Worm (Caenorhabditis elegans) whole organism, young adult: Measurements from ENCODE around the gene srx-116.

Experiments used
- B0261.1 ChIP-seq: sonication (generic microtip); optimal IDR thresholded peaks from 2 replicates; lab custom pipeline; 2016; ENCODE audit warnings: mild to moderate bottlenecking, missing genetic modification characterization, moderate library complexity, missing compliant biosample characterization
- D2030.7 ChIP-seq: fragments of 200-800 bp; sonication (Bioruptor generic); IDR thresholded peaks from 2 replicates; pipeline ENCODE4 v1.3.6; 2022; ENCODE audit warnings: missing genetic modification reagents, missing genetic modification characterization, missing compliant biosample characterization
- F33H1.4 ChIP-seq: fragments of 200-800 bp; sonication (Bioruptor generic); IDR thresholded peaks from 2 replicates; pipeline ENCODE4 v1.3.6; 2022; ENCODE audit warnings: missing genetic modification reagents, missing genetic modification characterization, missing compliant biosample characterization
- F57A8.1 ChIP-seq: fragments of 200-800 bp; sonication (Bioruptor generic); optimal IDR thresholded peaks from 2 replicates; lab custom pipeline; 2018; ENCODE audit warnings: mild to moderate bottlenecking, missing genetic modification characterization, moderate library complexity, missing compliant biosample characterization
- ZK185.1 ChIP-seq: sonication (generic microtip); optimal IDR thresholded peaks from 2 replicates; lab custom pipeline; 2016; ENCODE audit warnings: mild to moderate bottlenecking, missing genetic modification characterization, missing compliant biosample characterization; ENCODE audit not compliant: poor library complexity, severe bottlenecking
- atf-7 ChIP-seq: sonication (generic microtip); optimal IDR thresholded peaks from 2 replicates; lab custom pipeline; 2017; ENCODE audit warnings: mild to moderate bottlenecking, missing genetic modification characterization, missing compliant biosample characterization
- ceh-40 ChIP-seq: fragments of 200-800 bp; sonication (Bioruptor generic); IDR thresholded peaks from 2 replicates; pipeline ENCODE4 v1.3.6; 2022; ENCODE audit warnings: missing genetic modification characterization, missing compliant biosample characterization
- ceh-58 ChIP-seq: fragments of 200-800 bp; sonication (Bioruptor generic); IDR thresholded peaks from 2 replicates; pipeline ENCODE4 v1.3.6; 2022; ENCODE audit warnings: missing genetic modification characterization, missing compliant biosample characterization
- ceh-91 ChIP-seq: fragments of 200-800 bp; sonication (Bioruptor generic); IDR thresholded peaks from 2 replicates; pipeline ENCODE4 v1.3.6; 2022; ENCODE audit warnings: missing genetic modification reagents, missing genetic modification characterization, missing compliant biosample characterization
- efl-1 ChIP-seq: fragments of 150-350 bp; optimal IDR thresholded peaks from 2 replicates; lab custom pipeline; 2014; ENCODE audit warnings: missing biosample characterization, missing genetic modification reagents, missing genetic modification characterization
- egl-44 ChIP-seq: fragments of 200-800 bp; sonication (Bioruptor generic); IDR thresholded peaks from 2 replicates; pipeline ENCODE4 v1.3.6; 2022; ENCODE audit warnings: missing genetic modification reagents, missing genetic modification characterization, missing compliant biosample characterization
- hlh-12 ChIP-seq: sonication (generic microtip); optimal IDR thresholded peaks from 2 replicates; lab custom pipeline; 2016; ENCODE audit warnings: missing genetic modification characterization, missing compliant biosample characterization
- hmg-1.2 ChIP-seq: fragments of 200-800 bp; sonication (Bioruptor generic); IDR thresholded peaks from 2 replicates; pipeline ENCODE4 v1.3.6; 2022; ENCODE audit warnings: missing genetic modification reagents, missing genetic modification characterization, missing compliant biosample characterization
- hrde-1 ChIP-seq: sonication (generic microtip); optimal IDR thresholded peaks from 2 replicates; lab custom pipeline; 2016; ENCODE audit warnings: missing genetic modification characterization, mild to moderate bottlenecking, missing compliant biosample characterization, moderate library complexity, missing genotype, missing genetic modification reagents, borderline replicate concordance
- hsf-1 ChIP-seq: fragments of 200-800 bp; sonication (Bioruptor generic); IDR thresholded peaks from 2 replicates; pipeline ENCODE4 v1.3.6; 2022; ENCODE audit warnings: missing genetic modification reagents, missing genetic modification characterization, missing compliant biosample characterization
- let-607 ChIP-seq, 2 experiments: fragments of 200-800 bp in 1 of 2; sonication (Bioruptor generic) in 1 of 2; sonication (generic microtip) in 1 of 2; optimal IDR thresholded peaks; 2 replicates each; lab custom pipeline; 2016 to 2018; ENCODE audit warnings: mild to moderate bottlenecking in 2 of 2, missing compliant biosample characterization in 2 of 2, missing genetic modification characterization in 2 of 2, moderate library complexity in 2 of 2, missing genotype in 1 of 2
- lin-35 ChIP-seq, 3 experiments: fragments of 150-350 bp in 2 of 3; sonication (generic microtip) in 1 of 3; optimal IDR thresholded peaks; 2 replicates each; lab custom pipeline; 2014 to 2018; ENCODE audit warnings: missing biosample characterization in 3 of 3, missing genetic modification characterization in 3 of 3, missing genetic modification reagents in 3 of 3
- lin-54 ChIP-seq: fragments of 200-800 bp; sonication (Bioruptor generic); optimal IDR thresholded peaks from 2 replicates; lab custom pipeline; 2018; ENCODE audit warnings: mild to moderate bottlenecking, missing genetic modification characterization, missing compliant biosample characterization
- lsl-1 ChIP-seq: fragments of 200-800 bp; sonication (Bioruptor generic); optimal IDR thresholded peaks from 2 replicates; lab custom pipeline; 2018; ENCODE audit warnings: mild to moderate bottlenecking, missing genetic modification characterization, moderate library complexity, missing compliant biosample characterization
- lsy-27 ChIP-seq: sonication (generic microtip); optimal IDR thresholded peaks from 2 replicates; lab custom pipeline; 2017; ENCODE audit warnings: missing genetic modification characterization, mild to moderate bottlenecking, missing compliant biosample characterization, antibody characterized with exemption, missing genotype, borderline replicate concordance; ENCODE audit not compliant: insufficient read depth
- madf-6 ChIP-seq: fragments of 200-800 bp; sonication (Bioruptor generic); IDR thresholded peaks from 2 replicates; pipeline ENCODE4 v1.3.6; 2022; ENCODE audit warnings: missing genetic modification reagents, missing genetic modification characterization, missing compliant biosample characterization
- madf-8 ChIP-seq: fragments of 200-800 bp; sonication (Bioruptor generic); conservative IDR thresholded peaks from 2 replicates; pipeline ENCODE4 v1.3.6; 2022; ENCODE audit warnings: missing genetic modification reagents, missing genetic modification characterization, missing compliant biosample characterization
- mcd-1 ChIP-seq: fragments of 200-800 bp; sonication (Bioruptor generic); IDR thresholded peaks from 2 replicates; pipeline ENCODE4 v1.3.6; 2022; ENCODE audit warnings: missing genetic modification reagents, missing genetic modification characterization, missing compliant biosample characterization
- mxl-1 ChIP-seq: sonication (generic microtip); optimal IDR thresholded peaks from 2 replicates; lab custom pipeline; 2016; ENCODE audit warnings: missing genetic modification characterization, missing compliant biosample characterization
- nhr-179 ChIP-seq: sonication (generic microtip); optimal IDR thresholded peaks from 2 replicates; lab custom pipeline; 2016; ENCODE audit warnings: mild to moderate bottlenecking, missing genetic modification characterization, missing compliant biosample characterization
- nhr-90 ChIP-seq: sonication (generic microtip); optimal IDR thresholded peaks from 2 replicates; lab custom pipeline; 2016; ENCODE audit warnings: missing genotype, mild to moderate bottlenecking, missing genetic modification characterization, missing compliant biosample characterization
- pbrm-1 ChIP-seq: fragments of 200-800 bp; sonication (Bioruptor generic); IDR thresholded peaks from 2 replicates; pipeline ENCODE4 v1.3.6; 2022; ENCODE audit warnings: missing genetic modification reagents, missing genetic modification characterization, missing compliant biosample characterization
- rpc-1 ChIP-seq, 2 experiments: fragments of 150-350 bp in 1 of 2; sonication (generic microtip) in 1 of 2; optimal IDR thresholded peaks; 2 replicates each; lab custom pipeline; 2014 to 2018; ENCODE audit warnings: missing biosample characterization in 1 of 2, missing genetic modification characterization in 1 of 2, missing genetic modification reagents in 1 of 2, missing genotype in 1 of 2
- snpc-3.4 ChIP-seq: sonication (generic microtip); optimal IDR thresholded peaks from 2 replicates; lab custom pipeline; 2017; ENCODE audit warnings: missing genetic modification characterization, mild to moderate bottlenecking, missing compliant biosample characterization, antibody characterized with exemption, moderate library complexity, missing genotype, missing genetic modification reagents
- snpc-4 ChIP-seq, 5 experiments: fragments of 150-350 bp in 1 of 5; sonication (generic microtip) in 4 of 5; optimal IDR thresholded peaks; 2 replicates each; lab custom pipeline; 2014 to 2018; ENCODE audit warnings: missing genetic modification characterization in 5 of 5, missing biosample characterization in 3 of 5, antibody characterized with exemption in 2 of 5, mild to moderate bottlenecking in 2 of 5, missing compliant biosample characterization in 2 of 5, missing genotype in 2 of 5, moderate library complexity in 2 of 5, missing genetic modification reagents in 1 of 5
- sptf-2 ChIP-seq: fragments of 200-800 bp; sonication (Bioruptor generic); optimal IDR thresholded peaks from 2 replicates; lab custom pipeline; 2018; ENCODE audit warnings: mild to moderate bottlenecking, missing genetic modification characterization, missing compliant biosample characterization
- tbx-9 ChIP-seq: sonication (generic microtip); optimal IDR thresholded peaks from 2 replicates; lab custom pipeline; 2016; ENCODE audit warnings: borderline replicate concordance, missing genetic modification characterization, inconsistent platforms, missing compliant biosample characterization
- tlf-1 ChIP-seq: fragments of 200-800 bp; sonication (Bioruptor generic); optimal IDR thresholded peaks from 2 replicates; lab custom pipeline; 2018; ENCODE audit warnings: mild to moderate bottlenecking, missing genetic modification characterization, missing compliant biosample characterization
- xnd-1 ChIP-seq: sonication (generic microtip); optimal IDR thresholded peaks from 2 replicates; lab custom pipeline; 2016; ENCODE audit warnings: missing genotype, missing genetic modification reagents, missing genetic modification characterization, missing compliant biosample characterization
- ztf-25 ChIP-seq: fragments of 200-800 bp; sonication (Bioruptor generic); IDR thresholded peaks from 2 replicates; pipeline ENCODE4 v1.3.6; 2022; ENCODE audit warnings: missing genetic modification reagents, missing genetic modification characterization, missing compliant biosample characterization

The srx-116 gene

DNA sequence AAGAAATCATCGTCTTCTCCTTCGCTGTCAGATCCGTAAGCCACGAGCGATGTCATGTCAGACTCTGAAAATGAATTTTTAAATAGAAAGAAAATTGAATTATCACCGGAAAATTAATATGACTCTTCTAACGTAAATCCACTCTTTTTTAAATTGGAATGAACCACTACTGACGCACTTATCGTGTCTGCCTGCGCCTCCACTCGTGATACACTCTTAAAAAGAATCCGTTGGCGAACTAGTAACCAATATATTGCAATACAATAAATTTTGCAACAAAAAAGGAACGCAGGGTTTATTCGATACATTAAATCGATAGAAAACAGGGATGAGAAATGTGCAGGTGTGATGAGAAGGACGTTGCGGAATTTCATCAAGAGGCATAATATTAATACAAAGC lies 11.3 kb upstream of the srx-116 start, which contains the start of gene ccch-3 (continued):
- TF ChIP-seq lsy-27 (tag; lab: Kevin White, UChicago): no peak
- no peak for TF ChIP-seq nhr-179
- TF ChIP-seq sptf-2: peak; percentile 26
- TF ChIP-seq pbrm-1: peak; percentile 67; the same call in 1 of the 2 replicates
- no peak for TF ChIP-seq efl-1 (GFP tag; lab: Kevin White, UChicago)
- peak; percentile 65 for TF ChIP-seq atf-7 (tag; lab: Kevin White, UChicago)
- no peak for TF ChIP-seq F57A8.1 (GFP tag; lab: Kevin White, UChicago)
- peak in 1 of 3 experiments; percentile 19 for TF ChIP-seq lin-35 (GFP tag; optimal IDR thresholded peaks at IDR 0.05; lab: Kevin White, UChicago)
- TF ChIP-seq ZK185.1 (tag; lab: Kevin White, UChicago): no peak
- peak; percentile 7 to 12 for TF ChIP-seq let-607 (tag; optimal IDR thresholded peaks at IDR 0.05; lab: Kevin White, UChicago)
- peak; percentile 59 for TF ChIP-seq tlf-1 (GFP tag; lab: Kevin White, UChicago)
- no peak for TF ChIP-seq ceh-40

DNA sequence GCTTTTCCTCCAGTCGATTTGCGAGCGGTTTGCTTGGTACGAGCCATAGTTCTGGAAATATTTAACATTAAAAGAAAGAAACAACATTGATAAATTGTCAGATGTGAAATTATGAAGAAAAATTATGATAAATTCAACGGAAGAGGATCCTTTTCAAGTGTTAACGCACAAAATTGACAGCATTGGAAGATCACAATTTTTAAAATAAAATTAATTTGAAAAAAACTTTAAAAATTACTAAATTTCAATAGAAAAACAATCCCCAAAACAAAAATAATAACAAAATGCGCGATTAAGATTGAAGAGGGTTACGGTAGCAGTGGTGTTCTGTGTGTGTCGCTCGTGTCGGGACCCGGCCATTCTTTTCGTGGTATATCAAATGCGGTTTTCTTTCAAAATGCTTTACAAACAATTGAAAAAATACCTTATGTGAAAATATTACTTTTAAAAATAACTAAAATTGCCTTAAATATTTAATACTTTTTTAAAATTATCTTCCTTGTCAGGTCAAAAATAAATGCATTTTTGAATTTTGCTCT lies 10.4 kb upstream of the srx-116 start, which contains the start of gene his-74:
TSS of gene his-74 (minus strand) at position 51 of the 539 bp plus-strand sequence.
- TF ChIP-seq ceh-58 (GFP tag; lab: Robert Waterston, UW) (no peak), rpc-1 (optimal IDR thresholded peaks at IDR 0.05; lab: Kevin White, UChicago) (no peak), rpc-1 (tag; optimal IDR thresholded peaks at IDR 0.05; lab: Kevin White, UChicago) (no peak), madf-6 (GFP tag; lab: Robert Waterston, UW) (peak; percentile 84), B0261.1 (tag; lab: Kevin White, UChicago) (no peak), hsf-1 (GFP tag; lab: Robert Waterston, UW) (no peak), F33H1.4 (GFP tag; lab: Robert Waterston, UW) (peak; percentile 77), snpc-3.4 (tag; lab: Kevin White, UChicago) (peak; percentile 15), mxl-1 (tag; lab: Kevin White, UChicago) (no peak), ztf-25 (GFP tag; lab: Robert Waterston, UW) (no peak), nhr-90 (no peak), F57A8.1 (GFP tag; lab: Kevin White, UChicago) (no peak), lsy-27 (tag; lab: Kevin White, UChicago) (no peak), egl-44 (GFP tag; lab: Robert Waterston, UW) (no peak), D2030.7 (peak; percentile 51; the same call in 1 of the 2 replicates), tbx-9 (tag; lab: Kevin White, UChicago) (no peak), lin-54 (GFP tag; lab: Kevin White, UChicago) (peak; percentile 14), snpc-4 (GFP tag; optimal IDR thresholded peaks at IDR 0.05; lab: Kevin White, UChicago) (no peak), snpc-4 (tag; optimal IDR thresholded peaks at IDR 0.05; lab: Kevin White, UChicago) (no peak), efl-1 (GFP tag; lab: Kevin White, UChicago) (no peak), ceh-91 (GFP tag; lab: Robert Waterston, UW) (0 out of 2 replicates have a peak, but pooled peaks have one; percentile 26), lsl-1 (GFP tag; lab: Kevin White, UChicago) (peak; percentile 88), hrde-1 (tag; lab: Kevin White, UChicago) (no peak), xnd-1 (tag; lab: Kevin White, UChicago) (peak; percentile 47), hmg-1.2 (GFP tag; lab: Robert Waterston, UW) (0 out of 2 replicates have a peak, but pooled peaks have one; percentile 9), madf-8 (GFP tag; lab: Robert Waterston, UW) (peak; percentile 34; the same call in 1 of the 2 replicates), mcd-1 (GFP tag; lab: Robert Waterston, UW) (no peak), hlh-12 (tag; lab: Kevin White, UChicago) (no peak)
